Worm (Caenorhabditis elegans) whole organism, late embryonic: ENCODE data around the gene spe-44.

Experiments used
- ceh-45 ChIP-seq: fragments of 200-800 bp; sonication (Bioruptor generic); IDR thresholded peaks from 2 replicates; pipeline ENCODE4 v1.3.6; 2022; ENCODE audit warnings: missing genetic modification reagents, missing genetic modification characterization, missing compliant biosample characterization
- elt-2 ChIP-seq: sonication (generic microtip); optimal IDR thresholded peaks from 2 replicates; lab custom pipeline; 2016; ENCODE audit warnings: missing genetic modification reagents, missing genetic modification characterization, missing compliant biosample characterization
- fax-1 ChIP-seq: sonication (generic microtip); optimal IDR thresholded peaks from 2 replicates; lab custom pipeline; 2016; ENCODE audit warnings: missing genotype, missing genetic modification characterization, missing compliant biosample characterization
- fkh-10 ChIP-seq: fragments of 150-350 bp; optimal IDR thresholded peaks from 2 replicates; lab custom pipeline; 2014; ENCODE audit warnings: missing biosample characterization, missing genetic modification reagents, missing genetic modification characterization
- hlh-13 ChIP-seq: fragments of 200-800 bp; sonication (Bioruptor generic); optimal IDR thresholded peaks from 2 replicates; lab custom pipeline; 2018; ENCODE audit warnings: mild to moderate bottlenecking, missing genetic modification characterization, missing compliant biosample characterization
- mec-3 ChIP-seq: sonication (generic microtip); optimal IDR thresholded peaks from 2 replicates; lab custom pipeline; 2016; ENCODE audit warnings: borderline replicate concordance, missing genetic modification characterization, missing compliant biosample characterization
- pha-4 ChIP-seq: fragments of 150-350 bp; optimal IDR thresholded peaks from 2 replicates; lab custom pipeline; 2018; ENCODE audit warnings: missing biosample characterization, missing genetic modification reagents, missing genetic modification characterization
- pqm-1 ChIP-seq: sonication (generic microtip); optimal IDR thresholded peaks from 2 replicates; lab custom pipeline; 2016; ENCODE audit warnings: missing genetic modification characterization, missing compliant biosample characterization
- sdc-2 ChIP-seq: sonication (generic microtip); optimal IDR thresholded peaks from 2 replicates; lab custom pipeline; 2016; ENCODE audit warnings: missing genotype, missing genetic modification characterization, missing compliant biosample characterization
- sox-4 ChIP-seq: sonication (generic microtip); optimal IDR thresholded peaks from 2 replicates; lab custom pipeline; 2017; ENCODE audit warnings: mild to moderate bottlenecking, missing genetic modification characterization, inconsistent platforms, missing compliant biosample characterization
- tbx-2 ChIP-seq: sonication (generic microtip); optimal IDR thresholded peaks from 2 replicates; lab custom pipeline; 2016; ENCODE audit warnings: missing genetic modification characterization, missing compliant biosample characterization
- ttx-3 ChIP-seq: sonication (generic microtip); optimal IDR thresholded peaks from 2 replicates; lab custom pipeline; 2016; ENCODE audit warnings: missing genetic modification reagents, missing genetic modification characterization, missing compliant biosample characterization
- unc-86 ChIP-seq: sonication (generic microtip); optimal IDR thresholded peaks from 2 replicates; lab custom pipeline; 2016; ENCODE audit warnings: missing genetic modification characterization, missing compliant biosample characterization

DNA sequence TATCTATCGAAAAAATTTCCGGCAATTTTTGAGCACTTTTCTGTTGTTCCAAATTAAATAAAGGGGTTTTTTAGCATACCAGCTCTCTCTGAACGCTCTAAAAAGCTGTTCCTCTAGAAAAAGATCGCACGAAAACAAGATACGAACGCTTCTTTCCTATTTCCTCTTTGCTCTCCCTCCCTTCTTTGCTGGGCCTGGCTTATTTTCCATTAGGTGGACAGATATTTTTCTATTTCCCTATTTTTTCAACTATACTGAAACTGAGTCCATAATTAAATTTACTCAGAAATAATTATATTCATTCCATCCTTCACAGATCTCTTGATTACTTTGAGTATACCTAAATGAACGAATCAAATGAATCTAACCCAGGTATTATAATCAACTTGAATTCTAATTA, 47.9 kb upstream of the spe-44 start, which contains the start of gene sru-18:
- TF ChIP-seq ttx-3 (tag; lab: Kevin White, UChicago), result no peak
- no peak for TF ChIP-seq pha-4 (tag; lab: Kevin White, UChicago)
- no peak for TF ChIP-seq fax-1 (tag; lab: Kevin White, UChicago)
- no peak for TF ChIP-seq pqm-1
- no peak for TF ChIP-seq elt-2
- no peak for TF ChIP-seq unc-86
- TF ChIP-seq hlh-13 (GFP tag; lab: Kevin White, UChicago), result no peak
- TF ChIP-seq sox-4, result no peak
- TF ChIP-seq fkh-10 (GFP tag; lab: Kevin White, UChicago), result no peak
- no peak for TF ChIP-seq sdc-2 (tag; lab: Kevin White, UChicago)
- no peak for TF ChIP-seq tbx-2
- no peak for TF ChIP-seq mec-3 (tag; lab: Kevin White, UChicago)
- TF ChIP-seq ceh-45 (GFP tag; lab: Robert Waterston, UW), result no peak
